Worm (Caenorhabditis elegans): ENCODE measurements around the gene lir-2.

DNA sequence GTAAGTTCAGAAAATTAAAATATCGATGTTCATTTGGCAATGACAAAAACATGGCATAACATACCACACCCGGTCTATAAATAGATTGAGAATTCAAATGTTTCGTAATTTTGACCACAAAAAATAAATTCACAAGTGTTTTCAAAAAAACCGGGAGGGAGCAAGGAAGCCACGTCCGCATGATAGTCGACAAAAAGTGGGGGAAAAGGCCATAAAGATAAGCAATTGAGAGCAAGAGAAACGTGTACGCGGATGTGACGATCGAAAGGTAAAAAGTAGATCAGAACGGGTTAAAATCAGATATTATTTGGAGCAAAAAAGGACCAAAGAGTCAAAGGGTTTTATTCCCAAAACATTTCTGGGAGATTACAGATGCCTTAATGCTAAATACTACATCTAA lies 27.7 kb downstream of the lir-2 start:
- TF ChIP-seq med-1 (GFP tag; optimal IDR thresholded peaks at IDR 0.05; ENCODE audit: insufficient read depth) (no peak), flt-1 (GFP tag; IDR thresholded peaks at IDR 0.05) (no peak), tab-1 (GFP tag; IDR thresholded peaks at IDR 0.05) (no peak)
